Worm (Caenorhabditis elegans) whole organism, early embryonic: Measurements from ENCODE around the gene ZC13.1.

Experiments used
- B0310.2 ChIP-seq: sonication (generic microtip); optimal IDR thresholded peaks from 2 replicates; lab custom pipeline; 2016; ENCODE audit warnings: mild to moderate bottlenecking, missing genetic modification characterization, missing compliant biosample characterization
- F13C5.2 ChIP-seq: sonication (generic microtip); optimal IDR thresholded peaks from 2 replicates; lab custom pipeline; 2017; ENCODE audit warnings: mild to moderate bottlenecking, missing genetic modification characterization, inconsistent platforms, missing compliant biosample characterization
- ama-1 ChIP-seq: fragments of 150-350 bp; optimal IDR thresholded peaks from 2 replicates; lab custom pipeline; 2014
- ceh-13 ChIP-seq: fragments of 200-800 bp; sonication (Bioruptor generic); optimal IDR thresholded peaks from 2 replicates; lab custom pipeline; 2018; ENCODE audit warnings: mild to moderate bottlenecking, missing genetic modification characterization, missing compliant biosample characterization
- ets-7 ChIP-seq: sonication (generic microtip); optimal IDR thresholded peaks from 2 replicates; lab custom pipeline; 2016; ENCODE audit warnings: missing genotype, missing genetic modification characterization, missing compliant biosample characterization
- flt-1 ChIP-seq: fragments of 200-800 bp; sonication (Bioruptor generic); IDR thresholded peaks from 2 replicates; pipeline ENCODE4 v1.3.6; 2022; ENCODE audit warnings: missing genetic modification characterization, missing compliant biosample characterization
- hmbx-1 ChIP-seq: sonication (generic microtip); optimal IDR thresholded peaks from 2 replicates; lab custom pipeline; 2016; ENCODE audit warnings: mild to moderate bottlenecking, missing genetic modification characterization, missing compliant biosample characterization
- hnd-1 ChIP-seq: sonication (generic microtip); optimal IDR thresholded peaks from 2 replicates; lab custom pipeline; 2016; ENCODE audit warnings: missing genetic modification characterization, missing compliant biosample characterization
- pes-1 ChIP-seq: fragments of 200-800 bp; sonication (Bioruptor generic); IDR thresholded peaks from 2 replicates; pipeline ENCODE4 v1.3.6; 2022; ENCODE audit warnings: missing genetic modification reagents, missing genetic modification characterization, missing compliant biosample characterization
- sea-1 ChIP-seq: fragments of 200-800 bp; sonication (Bioruptor generic); conservative IDR thresholded peaks from 2 replicates; pipeline ENCODE4 v1.3.6; 2022; ENCODE audit warnings: missing genetic modification characterization, missing compliant biosample characterization
- tbx-37 ChIP-seq: fragments of 200-800 bp; sonication (Bioruptor generic); conservative IDR thresholded peaks from 2 replicates; pipeline ENCODE4 v1.3.6; 2022; ENCODE audit warnings: missing genetic modification reagents, missing genetic modification characterization, missing compliant biosample characterization

DNA sequence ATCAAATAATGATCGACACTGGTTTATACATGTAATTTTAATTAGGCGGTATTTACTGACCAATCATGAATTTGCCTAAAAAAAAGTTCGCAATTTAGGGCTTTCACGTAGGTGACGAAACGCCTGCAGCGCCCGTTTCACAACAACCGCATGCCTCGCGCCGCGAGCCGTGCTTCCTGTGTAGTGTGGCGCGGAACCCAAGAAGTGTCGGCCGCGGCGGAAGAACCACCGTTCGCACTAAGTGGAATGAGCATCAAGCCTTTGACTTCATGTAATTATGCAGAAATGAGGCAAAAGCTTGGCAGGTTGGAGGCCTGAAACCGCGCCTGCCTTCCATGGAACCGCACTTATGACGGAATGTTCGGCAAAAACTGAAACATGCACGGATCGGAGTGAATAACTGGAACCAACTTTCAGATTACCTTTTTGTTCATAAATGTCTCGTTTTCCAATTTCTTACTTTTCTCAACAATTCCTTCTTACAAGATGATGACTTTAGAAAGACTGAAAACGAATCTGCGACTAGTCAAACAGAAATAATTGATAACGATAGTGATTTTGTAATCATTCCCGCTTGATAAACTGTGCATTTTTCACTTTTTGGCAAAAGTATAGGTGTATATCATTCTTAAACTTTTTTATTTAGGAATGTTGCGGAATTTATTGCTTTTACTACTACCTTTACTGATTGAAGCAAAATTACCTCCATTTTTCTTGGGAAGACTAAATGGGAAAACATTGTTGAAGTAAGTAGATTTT is 4.9 kb upstream of the ZC13.1 start, which contains the start of gene F56F10.1:
- no peak for TF ChIP-seq tbx-37 (GFP tag; lab: Robert Waterston, UW)
- no peak for TF ChIP-seq hmbx-1 (tag; lab: Kevin White, UChicago)
- no peak for TF ChIP-seq sea-1
- no peak for TF ChIP-seq hnd-1 (tag; lab: Kevin White, UChicago)
- no peak for TF ChIP-seq flt-1
- TF ChIP-seq ets-7 (tag; lab: Kevin White, UChicago) = no peak
- TF ChIP-seq ama-1 = no peak
- TF ChIP-seq B0310.2 = no peak
- no peak for TF ChIP-seq F13C5.2 (tag; lab: Kevin White, UChicago)
- TF ChIP-seq pes-1 (GFP tag; lab: Robert Waterston, UW) = no peak
- no peak for TF ChIP-seq ceh-13
